Fruit fly (Drosophila melanogaster): Measurements from ENCODE around the gene Mettl3.

Gene Mettl3

dm6 chr3R:24050690-24051440 is 18.9 kb downstream of the Mettl3 start, which contains the start of the genes Atg6 and Pisd (continued):
- TF ChIP-seq CG4282 (GFP tag; optimal IDR thresholded peaks at IDR 0.05) (no peak), Hr3 (GFP tag; optimal IDR thresholded peaks at IDR 0.05) (no peak), Sry-β (GFP tag; optimal IDR thresholded peaks at IDR 0.05) (peak; percentile 88), wek (GFP tag; optimal IDR thresholded peaks at IDR 0.05) (no peak), grau (tag; optimal IDR thresholded peaks at IDR 0.05) (peak; percentile 48), Abd-B (GFP tag; optimal IDR thresholded peaks at IDR 0.05) (peak; percentile 36), danr (GFP tag; IDR thresholded peaks at IDR 0.05) (no peak), CG15696 (tag; optimal IDR thresholded peaks at IDR 0.05) (no peak), Nf-YB (GFP tag; optimal IDR thresholded peaks at IDR 0.05) (peak; percentile 13), BEAF-32 (GFP tag; optimal IDR thresholded peaks at IDR 0.05) (peak; percentile 44), HHEX (GFP tag; optimal IDR thresholded peaks at IDR 0.05) (no peak), sc (optimal IDR thresholded peaks at IDR 0.05) (no peak), sc (GFP tag; optimal IDR thresholded peaks at IDR 0.05) (no peak), Ptx1 (GFP tag; IDR thresholded peaks at IDR 0.05) (no peak), tna (GFP tag; IDR thresholded peaks at IDR 0.05; ENCODE audit: partially characterized antibody) (no peak; the same call in 1 of the 2 replicates), CG11247 (GFP tag; IDR thresholded peaks at IDR 0.05) (no peak), Lhr (GFP tag; optimal IDR thresholded peaks at IDR 0.05) (no peak), CG32532 (GFP tag; IDR thresholded peaks at IDR 0.05) (no peak), caup (GFP tag; optimal IDR thresholded peaks at IDR 0.05; ENCODE audit: severe bottlenecking) (no peak), CG8290 (GFP tag; optimal IDR thresholded peaks at IDR 0.05) (no peak), CG8290 (tag; optimal IDR thresholded peaks at IDR 0.05) (peak in 1 of 2 experiments; percentile 45), CG10366 (GFP tag; IDR thresholded peaks at IDR 0.05) (peak; percentile 13; the same call in 1 of the 2 replicates), CoRest (tag; optimal IDR thresholded peaks at IDR 0.05) (no peak), bab2 (GFP tag; optimal IDR thresholded peaks at IDR 0.05) (no peak), usp (GFP tag; optimal IDR thresholded peaks at IDR 0.05) (no peak), eyg (GFP tag; optimal IDR thresholded peaks at IDR 0.05) (peak; percentile 16), Lpt (GFP tag; optimal IDR thresholded peaks at IDR 0.05) (no peak), CG6689 (GFP tag; IDR thresholded peaks at IDR 0.05) (0 out of 2 replicates have a peak, but pooled peaks have one; percentile 33), Fer2 (tag; optimal IDR thresholded peaks at IDR 0.05) (no peak), CG32767 (GFP tag; IDR thresholded peaks at IDR 0.05) (no peak), chn (GFP tag; optimal IDR thresholded peaks at IDR 0.05) (peak; percentile 19), CG11398 (GFP tag; optimal IDR thresholded peaks at IDR 0.05) (no peak), Spps (tag; optimal IDR thresholded peaks at IDR 0.05) (no peak), dpn (GFP tag; optimal IDR thresholded peaks at IDR 0.05) (no peak), CG9215 (GFP tag; IDR thresholded peaks at IDR 0.05) (peak; percentile 50; the same call in 1 of the 2 replicates), tx (GFP tag; optimal IDR thresholded peaks at IDR 0.05) (no peak), ken (GFP tag; IDR thresholded peaks at IDR 0.05) (no peak), Hr78 (GFP tag; optimal IDR thresholded peaks at IDR 0.05) (no peak), B-H1 (GFP tag; IDR thresholded peaks at IDR 0.05) (no peak), CG5180 (GFP tag; optimal IDR thresholded peaks at IDR 0.05) (no peak), Hr39 (optimal IDR thresholded peaks at IDR 0.05) (no peak), CG13287 (GFP tag; IDR thresholded peaks at IDR 0.05; ENCODE audit: partially characterized antibody) (peak; percentile 52; the same call in 1 of the 2 replicates), unc-4 (GFP tag; IDR thresholded peaks at IDR 0.05; ENCODE audit: partially characterized antibody) (peak; percentile 40; the same call in 1 of the 2 replicates), CG2199 (GFP tag; IDR thresholded peaks at IDR 0.05) (no peak), psq (GFP tag; optimal IDR thresholded peaks at IDR 0.05) (no peak), ro (GFP tag; IDR thresholded peaks at IDR 0.05) (no peak), Hey (tag; optimal IDR thresholded peaks at IDR 0.05) (no peak), Ets65A (GFP tag) (no peak), D (optimal IDR thresholded peaks at IDR 0.05) (no peak), D (GFP tag; optimal IDR thresholded peaks at IDR 0.05) (no peak), emc (GFP tag; optimal IDR thresholded peaks at IDR 0.05) (no peak)

Data from whole organism, embryonic.